Worm (Caenorhabditis elegans) whole organism, young adult: ENCODE results near the gene F43G6.7.
A peak's percentile ranks its signal among the peaks of the same experiment; 100 is the strongest.

Source experiments
- B0035.1 ChIP-seq: sonication (generic microtip); optimal IDR thresholded peaks from 2 replicates; lab custom pipeline; 2016; ENCODE audit warnings: missing genetic modification characterization, mild to moderate bottlenecking, missing compliant biosample characterization, missing genotype, missing genetic modification reagents
- B0261.1 ChIP-seq: sonication (generic microtip); optimal IDR thresholded peaks from 2 replicates; lab custom pipeline; 2016; ENCODE audit warnings: mild to moderate bottlenecking, missing genetic modification characterization, moderate library complexity, missing compliant biosample characterization
- B0336.3 ChIP-seq: fragments of 200-800 bp; sonication (Bioruptor generic); IDR thresholded peaks from 2 replicates; pipeline ENCODE4 v1.3.6; 2022; ENCODE audit warnings: missing genetic modification characterization, missing compliant biosample characterization
- C06A6.2 ChIP-seq: fragments of 200-800 bp; sonication (Bioruptor generic); conservative IDR thresholded peaks from 2 replicates; pipeline ENCODE4 v1.3.6; 2022; ENCODE audit warnings: missing genetic modification characterization, missing compliant biosample characterization
- D2030.7 ChIP-seq: fragments of 200-800 bp; sonication (Bioruptor generic); IDR thresholded peaks from 2 replicates; pipeline ENCODE4 v1.3.6; 2022; ENCODE audit warnings: missing genetic modification reagents, missing genetic modification characterization, missing compliant biosample characterization
- F33H1.4 ChIP-seq: fragments of 200-800 bp; sonication (Bioruptor generic); IDR thresholded peaks from 2 replicates; pipeline ENCODE4 v1.3.6; 2022; ENCODE audit warnings: missing genetic modification reagents, missing genetic modification characterization, missing compliant biosample characterization
- F49E8.2 ChIP-seq: sonication (generic microtip); optimal IDR thresholded peaks from 3 replicates; lab custom pipeline; 2017; ENCODE audit warnings: missing genetic modification characterization, mild to moderate bottlenecking, missing compliant biosample characterization, antibody characterized with exemption, moderate library complexity; ENCODE audit not compliant: insufficient read depth
- K11D2.4 ChIP-seq: fragments of 200-800 bp; sonication (Bioruptor generic); IDR thresholded peaks from 2 replicates; pipeline ENCODE4 v1.3.6; 2022; ENCODE audit warnings: missing genetic modification reagents, missing genetic modification characterization, missing compliant biosample characterization
- K12H6.12 ChIP-seq: fragments of 200-800 bp; sonication (Bioruptor generic); optimal IDR thresholded peaks from 2 replicates; lab custom pipeline; 2018; ENCODE audit warnings: mild to moderate bottlenecking, missing genetic modification characterization, missing compliant biosample characterization
- Y53G8AR.9 ChIP-seq: fragments of 200-800 bp; sonication (Bioruptor generic); conservative IDR thresholded peaks from 2 replicates; pipeline ENCODE4 v1.3.6; 2022; ENCODE audit warnings: missing genetic modification reagents, missing genetic modification characterization, missing compliant biosample characterization
- ama-1 ChIP-seq, 3 experiments: fragments of 150-350 bp in 1 of 3; sonication (generic microtip) in 2 of 3; optimal IDR thresholded peaks; 2 replicates each; lab custom pipeline; 2014 to 2018; ENCODE audit warnings: missing biosample characterization in 2 of 3, missing genetic modification characterization in 2 of 3, missing genetic modification reagents in 2 of 3
- aptf-3 ChIP-seq: fragments of 200-800 bp; sonication (Bioruptor generic); IDR thresholded peaks from 2 replicates; pipeline ENCODE4 v1.3.6; 2022; ENCODE audit warnings: missing genetic modification characterization, missing compliant biosample characterization
- atf-7 ChIP-seq: sonication (generic microtip); optimal IDR thresholded peaks from 2 replicates; lab custom pipeline; 2017; ENCODE audit warnings: mild to moderate bottlenecking, missing genetic modification characterization, missing compliant biosample characterization
- athp-1 ChIP-seq: sonication (generic microtip); optimal IDR thresholded peaks from 2 replicates; lab custom pipeline; 2017; ENCODE audit warnings: mild to moderate bottlenecking, missing genetic modification characterization, missing compliant biosample characterization
- cebp-2 ChIP-seq: fragments of 200-800 bp; sonication (Bioruptor generic); IDR thresholded peaks from 2 replicates; pipeline ENCODE4 v1.3.6; 2022; ENCODE audit warnings: missing genetic modification characterization, missing compliant biosample characterization
- ceh-79 ChIP-seq: sonication (generic microtip); optimal IDR thresholded peaks from 2 replicates; lab custom pipeline; 2017; ENCODE audit warnings: mild to moderate bottlenecking, missing genetic modification characterization, missing compliant biosample characterization
- ceh-91 ChIP-seq: fragments of 200-800 bp; sonication (Bioruptor generic); IDR thresholded peaks from 2 replicates; pipeline ENCODE4 v1.3.6; 2022; ENCODE audit warnings: missing genetic modification reagents, missing genetic modification characterization, missing compliant biosample characterization
- dox-1 ChIP-seq: fragments of 200-800 bp; sonication (Bioruptor generic); IDR thresholded peaks from 2 replicates; pipeline ENCODE4 v1.3.6; 2022; ENCODE audit warnings: missing genetic modification reagents, missing genetic modification characterization, missing compliant biosample characterization
- efl-1 ChIP-seq: fragments of 150-350 bp; optimal IDR thresholded peaks from 2 replicates; lab custom pipeline; 2014; ENCODE audit warnings: missing biosample characterization, missing genetic modification reagents, missing genetic modification characterization
- egl-18 ChIP-seq: fragments of 200-800 bp; sonication (Bioruptor generic); IDR thresholded peaks from 2 replicates; pipeline ENCODE4 v1.3.6; 2022; ENCODE audit warnings: missing genetic modification reagents, missing genetic modification characterization, missing compliant biosample characterization
- egrh-3 ChIP-seq: fragments of 200-800 bp; sonication (Bioruptor generic); IDR thresholded peaks from 2 replicates; pipeline ENCODE4 v1.3.6; 2022; ENCODE audit warnings: missing genetic modification reagents, missing genetic modification characterization, missing compliant biosample characterization
- hmg-20 ChIP-seq: fragments of 200-800 bp; sonication (Bioruptor generic); IDR thresholded peaks from 2 replicates; pipeline ENCODE4 v1.3.6; 2022; ENCODE audit warnings: missing genetic modification reagents, missing genetic modification characterization, missing compliant biosample characterization
- let-607 ChIP-seq, 2 experiments: fragments of 200-800 bp in 1 of 2; sonication (Bioruptor generic) in 1 of 2; sonication (generic microtip) in 1 of 2; optimal IDR thresholded peaks; 2 replicates each; lab custom pipeline; 2016 to 2018; ENCODE audit warnings: mild to moderate bottlenecking in 2 of 2, missing compliant biosample characterization in 2 of 2, missing genetic modification characterization in 2 of 2, moderate library complexity in 2 of 2, missing genotype in 1 of 2
- lin-26 ChIP-seq: fragments of 200-800 bp; sonication (Bioruptor generic); IDR thresholded peaks from 2 replicates; pipeline ENCODE4 v1.3.6; 2022; ENCODE audit warnings: missing genetic modification reagents, missing genetic modification characterization, missing compliant biosample characterization
- lin-35 ChIP-seq, 3 experiments: fragments of 150-350 bp in 2 of 3; sonication (generic microtip) in 1 of 3; optimal IDR thresholded peaks; 2 replicates each; lab custom pipeline; 2014 to 2018; ENCODE audit warnings: missing biosample characterization in 3 of 3, missing genetic modification characterization in 3 of 3, missing genetic modification reagents in 3 of 3
- lin-54 ChIP-seq: fragments of 200-800 bp; sonication (Bioruptor generic); optimal IDR thresholded peaks from 2 replicates; lab custom pipeline; 2018; ENCODE audit warnings: mild to moderate bottlenecking, missing genetic modification characterization, missing compliant biosample characterization
- lsl-1 ChIP-seq: fragments of 200-800 bp; sonication (Bioruptor generic); optimal IDR thresholded peaks from 2 replicates; lab custom pipeline; 2018; ENCODE audit warnings: mild to moderate bottlenecking, missing genetic modification characterization, moderate library complexity, missing compliant biosample characterization
- lsy-27 ChIP-seq: sonication (generic microtip); optimal IDR thresholded peaks from 2 replicates; lab custom pipeline; 2017; ENCODE audit warnings: missing genetic modification characterization, mild to moderate bottlenecking, missing compliant biosample characterization, antibody characterized with exemption, missing genotype, borderline replicate concordance; ENCODE audit not compliant: insufficient read depth
- madf-6 ChIP-seq: fragments of 200-800 bp; sonication (Bioruptor generic); IDR thresholded peaks from 2 replicates; pipeline ENCODE4 v1.3.6; 2022; ENCODE audit warnings: missing genetic modification reagents, missing genetic modification characterization, missing compliant biosample characterization
- mes-4 ChIP-seq: sonication (generic microtip); optimal IDR thresholded peaks from 2 replicates; lab custom pipeline; 2016; ENCODE audit warnings: missing genotype, missing genetic modification characterization, missing compliant biosample characterization
- nfya-1 ChIP-seq: sonication (generic microtip); optimal IDR thresholded peaks from 2 replicates; lab custom pipeline; 2017; ENCODE audit warnings: antibody characterized with exemption, missing compliant biosample characterization, missing genetic modification characterization, borderline replicate concordance; ENCODE audit not compliant: insufficient read depth
- nfyb-1 ChIP-seq: fragments of 200-800 bp; sonication (Bioruptor generic); IDR thresholded peaks from 2 replicates; pipeline ENCODE4 v1.3.6; 2022; ENCODE audit warnings: missing genetic modification reagents, missing genetic modification characterization, missing compliant biosample characterization
- nhr-120 ChIP-seq: fragments of 200-800 bp; sonication (Bioruptor generic); IDR thresholded peaks from 2 replicates; pipeline ENCODE4 v1.3.6; 2022; ENCODE audit warnings: missing genetic modification characterization, missing compliant biosample characterization
- rec-8 ChIP-seq, 2 experiments: sonication (generic microtip); optimal IDR thresholded peaks; 2 replicates each; lab custom pipeline; 2016; ENCODE audit warnings: mild to moderate bottlenecking in 2 of 2, missing genetic modification characterization in 2 of 2, missing genetic modification reagents in 2 of 2, missing genotype in 2 of 2, missing biosample characterization in 1 of 2, missing compliant biosample characterization in 1 of 2, moderate library complexity in 1 of 2
- sea-2 ChIP-seq: fragments of 200-800 bp; sonication (Bioruptor generic); IDR thresholded peaks from 2 replicates; pipeline ENCODE4 v1.3.6; 2022; ENCODE audit warnings: missing genetic modification characterization, missing compliant biosample characterization
- snpc-1.1 ChIP-seq: sonication (generic microtip); optimal IDR thresholded peaks from 2 replicates; lab custom pipeline; 2017; ENCODE audit warnings: missing genetic modification characterization, mild to moderate bottlenecking, missing compliant biosample characterization, antibody characterized with exemption, moderate library complexity, missing genotype, missing genetic modification reagents; ENCODE audit not compliant: insufficient read depth
- snpc-1.3 ChIP-seq: sonication (generic microtip); optimal IDR thresholded peaks from 2 replicates; lab custom pipeline; 2017; ENCODE audit warnings: missing genetic modification characterization, mild to moderate bottlenecking, missing compliant biosample characterization, antibody characterized with exemption, moderate library complexity, missing genotype, missing genetic modification reagents; ENCODE audit not compliant: insufficient read depth
- tbx-9 ChIP-seq: sonication (generic microtip); optimal IDR thresholded peaks from 2 replicates; lab custom pipeline; 2016; ENCODE audit warnings: borderline replicate concordance, missing genetic modification characterization, inconsistent platforms, missing compliant biosample characterization
- xnd-1 ChIP-seq: sonication (generic microtip); optimal IDR thresholded peaks from 2 replicates; lab custom pipeline; 2016; ENCODE audit warnings: missing genotype, missing genetic modification reagents, missing genetic modification characterization, missing compliant biosample characterization
- ztf-18 ChIP-seq: sonication (generic microtip); optimal IDR thresholded peaks from 2 replicates; lab custom pipeline; 2016; ENCODE audit warnings: missing genotype, mild to moderate bottlenecking, missing genetic modification characterization, missing compliant biosample characterization
- ztf-22 ChIP-seq: fragments of 200-800 bp; sonication (Bioruptor generic); optimal IDR thresholded peaks from 2 replicates; lab custom pipeline; 2018; ENCODE audit warnings: mild to moderate bottlenecking, missing genetic modification characterization, moderate library complexity, missing compliant biosample characterization
- ztf-25 ChIP-seq: fragments of 200-800 bp; sonication (Bioruptor generic); IDR thresholded peaks from 2 replicates; pipeline ENCODE4 v1.3.6; 2022; ENCODE audit warnings: missing genetic modification reagents, missing genetic modification characterization, missing compliant biosample characterization
- ztf-6 ChIP-seq: fragments of 200-800 bp; sonication (Bioruptor generic); IDR thresholded peaks from 2 replicates; pipeline ENCODE4 v1.3.6; 2022; ENCODE audit warnings: missing genetic modification reagents, missing genetic modification characterization, missing compliant biosample characterization

The F43G6.7 gene

ce11 chrII:11854749-11855148 lies 44.2 kb downstream of the F43G6.7 start:
- TF ChIP-seq lin-26 (GFP tag; lab: Robert Waterston, UW) (no peak), egl-18 (GFP tag; lab: Robert Waterston, UW) (no peak), K11D2.4 (no peak)

- no peak for TF ChIP-seq aptf-3 (GFP tag; lab: Robert Waterston, UW)
- no peak for TF ChIP-seq ztf-22 (GFP tag; lab: Kevin White, UChicago)
- TF ChIP-seq lin-35 (GFP tag; optimal IDR thresholded peaks at IDR 0.05; lab: Kevin White, UChicago), result no peak
- TF ChIP-seq snpc-1.1, result no peak
- no peak for TF ChIP-seq ztf-25 (GFP tag; lab: Robert Waterston, UW)
- TF ChIP-seq ceh-91, result no peak
- TF ChIP-seq efl-1, result no peak
- no peak for TF ChIP-seq K12H6.12 (tag; lab: Kevin White, UChicago)
- TF ChIP-seq B0261.1, result no peak
- no peak for TF ChIP-seq egrh-3
- TF ChIP-seq atf-7 (tag; lab: Kevin White, UChicago), result no peak
- no peak for TF ChIP-seq ceh-79 (tag; lab: Kevin White, UChicago)
- no peak for TF ChIP-seq tbx-9 (tag; lab: Kevin White, UChicago)
- no peak for TF ChIP-seq mes-4 (tag; lab: Kevin White, UChicago)
- no peak for TF ChIP-seq ztf-6 (GFP tag; lab: Robert Waterston, UW)
- no peak for TF ChIP-seq sea-2 (GFP tag; lab: Robert Waterston, UW)
Measured at ce11 chrII:11856361-11856760, 45.8 kb downstream of the F43G6.7 start, which contains the start of gene clh-1. Gene clh-1, minus strand, starts transcription at chrII:11856461.

ce11 chrII:11859833-11860232 lies 49.2 kb downstream of the F43G6.7 start:
- no peak for TF ChIP-seq rec-8 (tag; optimal IDR thresholded peaks at IDR 0.05; lab: Kevin White, UChicago)
- TF ChIP-seq hmg-20 (GFP tag; lab: Robert Waterston, UW), result no peak
- no peak for TF ChIP-seq F33H1.4
- TF ChIP-seq xnd-1 (tag; lab: Kevin White, UChicago), result no peak
- TF ChIP-seq D2030.7, result no peak
- no peak for TF ChIP-seq nhr-120 (GFP tag; lab: Robert Waterston, UW)
- no peak for TF ChIP-seq C06A6.2 (GFP tag; lab: Robert Waterston, UW)
- no peak for TF ChIP-seq B0336.3 (GFP tag; lab: Robert Waterston, UW)

- TF ChIP-seq athp-1 (tag; lab: Kevin White, UChicago) (peak; percentile 97), B0035.1 (tag; lab: Kevin White, UChicago) (no peak), B0336.3 (GFP tag; lab: Robert Waterston, UW) (no peak), ceh-91 (0 out of 2 replicates have a peak, but pooled peaks have one; percentile 56), Y53G8AR.9 (GFP tag; lab: Robert Waterston, UW) (no peak), nfyb-1 (no peak), dox-1 (peak; percentile 61), F49E8.2 (tag; lab: Kevin White, UChicago) (peak; percentile 40), lsy-27 (tag; lab: Kevin White, UChicago) (no peak), let-607 (tag; optimal IDR thresholded peaks at IDR 0.05; lab: Kevin White, UChicago) (no peak), lin-54 (GFP tag; lab: Kevin White, UChicago) (peak; percentile 56), snpc-1.1 (no peak), ztf-18 (tag; lab: Kevin White, UChicago) (peak; percentile 29), efl-1 (peak; percentile 60), lsl-1 (GFP tag; lab: Kevin White, UChicago) (peak; percentile 92), cebp-2 (GFP tag; lab: Robert Waterston, UW) (0 out of 2 replicates have a peak, but pooled peaks have one; percentile 17), madf-6 (GFP tag; lab: Robert Waterston, UW) (peak; percentile 80), ama-1 (optimal IDR thresholded peaks at IDR 0.05; lab: Kevin White, UChicago) (no peak), ama-1 (GFP tag; optimal IDR thresholded peaks at IDR 0.05; lab: Kevin White, UChicago) (no peak), nfya-1 (tag; lab: Kevin White, UChicago) (no peak), snpc-1.3 (peak; percentile 1)
Measured at ce11 chrII:11860623-11861079, 50.1 kb downstream of the F43G6.7 start, which contains the start of gene K12D12.5. Gene K12D12.5, plus strand, starts transcription at chrII:11861029.
